Fruit fly (Drosophila melanogaster) whole organism, wandering third instar larva: Measurements from ENCODE around the gene fz.

Experiments used
- Hnf4 ChIP-seq: fragments of 200-800 bp; sonication (Bioruptor generic); optimal IDR thresholded peaks from 2 replicates; lab custom pipeline; 2016; ENCODE audit warnings: missing biosample characterization, mild to moderate bottlenecking, missing genetic modification characterization
- Hr78 ChIP-seq: fragments of >200 bp; optimal IDR thresholded peaks from 2 replicates; lab custom pipeline; 2017; ENCODE audit warnings: missing biosample characterization, missing genetic modification characterization
- OdsH ChIP-seq: fragments of 200-800 bp; sonication (Bioruptor generic); optimal IDR thresholded peaks from 2 replicates; lab custom pipeline; 2016; ENCODE audit warnings: missing biosample characterization, mild to moderate bottlenecking, missing genetic modification characterization
- dmrt93B ChIP-seq: fragments of 200-800 bp; sonication (Bioruptor generic); optimal IDR thresholded peaks from 2 replicates; lab custom pipeline; 2018; ENCODE audit warnings: missing biosample characterization, mild to moderate bottlenecking, missing genetic modification characterization
- jim ChIP-seq: fragments of 175-275, 200-325 bp; sonication (Bioruptor generic); optimal IDR thresholded peaks from 2 replicates; lab custom pipeline; 2016; ENCODE audit warnings: missing biosample characterization, mild to moderate bottlenecking, missing genetic modification characterization

- TF ChIP-seq OdsH (GFP tag; lab: Kevin White, UChicago) (no peak), Hr78 (GFP tag; lab: Kevin White, UChicago) (no peak), dmrt93B (no peak), jim (GFP tag; lab: Kevin White, UChicago) (no peak), Hnf4 (no peak)
Measured at dm6 chr3L:14406613-14407012, 132.5 kb downstream of the fz start.
